Fruit fly (Drosophila melanogaster): ENCODE data around the gene Amun.

The Amun gene

dm6 chrX:11736421-11736820 is 21.1 kb upstream of the Amun start:
- TF ChIP-seq Abd-B (GFP tag; optimal IDR thresholded peaks at IDR 0.05) (no peak), HLH106 (tag; optimal IDR thresholded peaks at IDR 0.05) (no peak), pan (optimal IDR thresholded peaks at IDR 0.05) (no peak), Dif (GFP tag; optimal IDR thresholded peaks at IDR 0.05; ENCODE audit: partially characterized antibody) (no peak), Rel (GFP tag; optimal IDR thresholded peaks at IDR 0.05) (no peak), Rel (tag; optimal IDR thresholded peaks at IDR 0.05) (no peak), usp (GFP tag; optimal IDR thresholded peaks at IDR 0.05) (no peak), ey (GFP tag; optimal IDR thresholded peaks at IDR 0.05) (no peak), Hr78 (GFP tag; optimal IDR thresholded peaks at IDR 0.05) (no peak)

dm6 chrX:11733795-11734194 is 18.4 kb upstream of the Amun start, which contains the start of gene inaF-A:
Gene inaF-A (minus strand): TSS chrX:11733895.
- TF ChIP-seq Mio (GFP tag; optimal IDR thresholded peaks at IDR 0.05), result no peak
- no peak for TF ChIP-seq CG32264 (GFP tag; optimal IDR thresholded peaks at IDR 0.05)
- TF ChIP-seq sv (GFP tag; optimal IDR thresholded peaks at IDR 0.05), result no peak
- TF ChIP-seq jim (GFP tag; optimal IDR thresholded peaks at IDR 0.05), result no peak
- no peak for TF ChIP-seq CrebA (GFP tag; optimal IDR thresholded peaks at IDR 0.05; ENCODE audit: borderline replicate concordance)
- no peak for TF ChIP-seq Vsx2 (GFP tag; optimal IDR thresholded peaks at IDR 0.05; ENCODE audit: partially characterized antibody)
- TF ChIP-seq foxo (GFP tag; optimal IDR thresholded peaks at IDR 0.05), result no peak
- TF ChIP-seq Myc (optimal IDR thresholded peaks at IDR 0.05), result no peak

dm6 chrX:11732670-11733069 is 17.3 kb upstream of the Amun start, which contains the start of gene inaF-B:
Gene inaF-B (minus strand): TSS chrX:11732770.
- no peak for TF ChIP-seq HLH106 (tag; optimal IDR thresholded peaks at IDR 0.05)
- no peak for TF ChIP-seq dmrt93B (GFP tag; optimal IDR thresholded peaks at IDR 0.05)
- no peak for TF ChIP-seq Dif (GFP tag; optimal IDR thresholded peaks at IDR 0.05; ENCODE audit: partially characterized antibody)
- no peak for TF ChIP-seq fru (GFP tag; optimal IDR thresholded peaks at IDR 0.05)
- no peak for TF ChIP-seq lola (GFP tag; optimal IDR thresholded peaks at IDR 0.05)
- TF ChIP-seq Jra (GFP tag; optimal IDR thresholded peaks at IDR 0.05), result no peak
- TF ChIP-seq OdsH (GFP tag; optimal IDR thresholded peaks at IDR 0.05), result no peak
- TF ChIP-seq h (GFP tag; optimal IDR thresholded peaks at IDR 0.05), result no peak
- TF ChIP-seq br (GFP tag; optimal IDR thresholded peaks at IDR 0.05), result no peak
- no peak for TF ChIP-seq Rel (GFP tag; optimal IDR thresholded peaks at IDR 0.05)
- TF ChIP-seq Rel (tag; optimal IDR thresholded peaks at IDR 0.05), result no peak

dm6 chrX:11731665-11732064 is 16.3 kb upstream of the Amun start, which contains the start of gene inaF-C:
Gene inaF-C (minus strand): TSS chrX:11731765.
- TF ChIP-seq foxo (GFP tag; optimal IDR thresholded peaks at IDR 0.05) (no peak), CG32264 (GFP tag; optimal IDR thresholded peaks at IDR 0.05) (no peak), h (GFP tag; optimal IDR thresholded peaks at IDR 0.05) (no peak), N (GFP tag; optimal IDR thresholded peaks at IDR 0.05) (no peak), sage (GFP tag; optimal IDR thresholded peaks at IDR 0.05) (no peak), rgr (GFP tag; optimal IDR thresholded peaks at IDR 0.05) (no peak), jim (GFP tag; optimal IDR thresholded peaks at IDR 0.05) (no peak), Hr78 (GFP tag; optimal IDR thresholded peaks at IDR 0.05) (no peak), sv (GFP tag; optimal IDR thresholded peaks at IDR 0.05) (no peak), dsf (GFP tag; optimal IDR thresholded peaks at IDR 0.05; ENCODE audit: borderline replicate concordance) (no peak), Hnf4 (GFP tag; optimal IDR thresholded peaks at IDR 0.05) (no peak), Vsx2 (GFP tag; optimal IDR thresholded peaks at IDR 0.05; ENCODE audit: partially characterized antibody) (no peak), Sp1 (GFP tag; optimal IDR thresholded peaks at IDR 0.05) (no peak), Abd-B (GFP tag; optimal IDR thresholded peaks at IDR 0.05) (no peak)

dm6 chrX:11729993-11730392 is 14.6 kb upstream of the Amun start:
- no peak for TF ChIP-seq CG32264 (GFP tag; optimal IDR thresholded peaks at IDR 0.05)
- TF ChIP-seq br (GFP tag; optimal IDR thresholded peaks at IDR 0.05), result no peak
- no peak for TF ChIP-seq HLH106 (tag; optimal IDR thresholded peaks at IDR 0.05)
- no peak for TF ChIP-seq tai (GFP tag; optimal IDR thresholded peaks at IDR 0.05)
- TF ChIP-seq usp (GFP tag; optimal IDR thresholded peaks at IDR 0.05), result no peak
- TF ChIP-seq Sp1 (GFP tag; optimal IDR thresholded peaks at IDR 0.05), result no peak
- no peak for TF ChIP-seq CrebA (GFP tag; optimal IDR thresholded peaks at IDR 0.05; ENCODE audit: borderline replicate concordance)
- TF ChIP-seq fru (GFP tag; optimal IDR thresholded peaks at IDR 0.05), result no peak
- no peak for TF ChIP-seq Hr83 (GFP tag; optimal IDR thresholded peaks at IDR 0.05; ENCODE audit: poor library complexity, severe bottlenecking)
- no peak for TF ChIP-seq brk (GFP tag; optimal IDR thresholded peaks at IDR 0.05)
- no peak for TF ChIP-seq ey (GFP tag; optimal IDR thresholded peaks at IDR 0.05)
- TF ChIP-seq Abd-B (GFP tag; optimal IDR thresholded peaks at IDR 0.05), result no peak
- no peak for TF ChIP-seq Hnf4 (GFP tag; optimal IDR thresholded peaks at IDR 0.05)
- TF ChIP-seq OdsH (GFP tag; optimal IDR thresholded peaks at IDR 0.05), result no peak
- no peak for TF ChIP-seq Dif (GFP tag; optimal IDR thresholded peaks at IDR 0.05; ENCODE audit: partially characterized antibody)
- no peak for TF ChIP-seq h (GFP tag; optimal IDR thresholded peaks at IDR 0.05)
- TF ChIP-seq Hr78 (GFP tag; optimal IDR thresholded peaks at IDR 0.05), result no peak
- TF ChIP-seq psq (GFP tag; optimal IDR thresholded peaks at IDR 0.05), result no peak
- TF ChIP-seq Rel (GFP tag; optimal IDR thresholded peaks at IDR 0.05), result no peak
- TF ChIP-seq Rel (tag; optimal IDR thresholded peaks at IDR 0.05), result no peak

Data from whole organism, wandering third instar larva.